Worm (Caenorhabditis elegans) whole organism, L1 larva: ENCODE data around the gene F59A1.18.

ENCODE experiments used
- C16A3.4 ChIP-seq: fragments of 150-350 bp; optimal IDR thresholded peaks from 2 replicates; lab custom pipeline; 2014; ENCODE audit warnings: missing biosample characterization, missing genetic modification characterization
- C34B4.2 ChIP-seq: sonication (generic microtip); optimal IDR thresholded peaks from 2 replicates; lab custom pipeline; 2017; ENCODE audit warnings: mild to moderate bottlenecking, missing genetic modification characterization, missing compliant biosample characterization
- F16B12.6 ChIP-seq: fragments of 150-350 bp; optimal IDR thresholded peaks from 2 replicates; lab custom pipeline; 2014; ENCODE audit warnings: missing biosample characterization, missing genetic modification characterization
- aha-1 ChIP-seq: fragments of 150-350 bp; optimal IDR thresholded peaks from 2 replicates; lab custom pipeline; 2014; ENCODE audit warnings: missing biosample characterization, missing genetic modification characterization
- aly-2 ChIP-seq: fragments of 150-350 bp; optimal IDR thresholded peaks from 2 replicates; lab custom pipeline; 2014; ENCODE audit warnings: missing biosample characterization, missing genetic modification characterization
- ama-1 ChIP-seq: fragments of 150-350 bp; optimal IDR thresholded peaks from 2 replicates; lab custom pipeline; 2014
- ceh-63 ChIP-seq: fragments of 200-800 bp; sonication (Bioruptor generic); optimal IDR thresholded peaks from 2 replicates; lab custom pipeline; 2018; ENCODE audit warnings: mild to moderate bottlenecking, missing genetic modification characterization, missing compliant biosample characterization
- ceh-8 ChIP-seq: fragments of 200-800 bp; sonication (Bioruptor generic); optimal IDR thresholded peaks from 2 replicates; lab custom pipeline; 2018; ENCODE audit warnings: mild to moderate bottlenecking, missing genetic modification characterization, moderate library complexity, missing compliant biosample characterization
- ceh-90 ChIP-seq: sonication (generic microtip); optimal IDR thresholded peaks from 2 replicates; lab custom pipeline; 2016; ENCODE audit warnings: missing genetic modification characterization, missing compliant biosample characterization
- dpl-1 ChIP-seq, 3 experiments: fragments of 150-350 bp in 2 of 3; sonication (generic microtip) in 1 of 3; optimal IDR thresholded peaks; 2 replicates each; lab custom pipeline; 2014 to 2017; ENCODE audit warnings: missing biosample characterization in 3 of 3, missing genetic modification characterization in 3 of 3, missing genetic modification reagents in 3 of 3
- efl-1 ChIP-seq, 4 experiments: fragments of 150-350 bp; optimal IDR thresholded peaks in 3 of 4; peaks in 1 of 4; 1 replicate in 1 of 4; 2 replicates in 3 of 4; lab custom pipeline; 2014; ENCODE audit warnings: missing biosample characterization in 2 of 4, missing genetic modification characterization in 2 of 4, missing genetic modification reagents in 2 of 4
- egl-13 ChIP-seq: sonication (generic microtip); optimal IDR thresholded peaks from 2 replicates; lab custom pipeline; 2016; ENCODE audit warnings: missing genotype, missing genetic modification reagents, missing genetic modification characterization, missing compliant biosample characterization
- elt-2 ChIP-seq: sonication (generic microtip); optimal IDR thresholded peaks from 2 replicates; lab custom pipeline; 2016; ENCODE audit warnings: missing genetic modification characterization, mild to moderate bottlenecking, inconsistent platforms, missing compliant biosample characterization, missing genetic modification reagents
- elt-3 ChIP-seq, 6 experiments: fragments of 150-350 bp in 1 of 6; sonication (generic microtip); optimal IDR thresholded peaks; 2 replicates each; lab custom pipeline; 2017 to 2018; ENCODE audit warnings: missing biosample characterization in 6 of 6, missing genetic modification characterization in 6 of 6, inconsistent platforms in 1 of 6
- ets-5 ChIP-seq: fragments of 200-800 bp; sonication (Bioruptor generic); IDR thresholded peaks from 2 replicates; pipeline ENCODE4 v1.3.6; 2022; ENCODE audit warnings: missing genetic modification characterization, missing compliant biosample characterization
- fkh-4 ChIP-seq: sonication (generic microtip); optimal IDR thresholded peaks from 2 replicates; lab custom pipeline; 2016; ENCODE audit warnings: missing compliant biosample characterization, missing genetic modification characterization, borderline replicate concordance
- fkh-8 ChIP-seq: sonication (generic microtip); optimal IDR thresholded peaks from 2 replicates; lab custom pipeline; 2016; ENCODE audit warnings: mild to moderate bottlenecking, missing genetic modification characterization, missing compliant biosample characterization
- hpl-2 ChIP-seq: fragments of 150-350 bp; optimal IDR thresholded peaks from 2 replicates; lab custom pipeline; 2014; ENCODE audit warnings: missing biosample characterization, missing genetic modification reagents, missing genetic modification characterization
- isw-1 ChIP-seq: fragments of 200-800 bp; sonication (Bioruptor generic); IDR thresholded peaks from 2 replicates; pipeline ENCODE4 v1.3.6; 2022; ENCODE audit warnings: missing genetic modification characterization, missing compliant biosample characterization
- lin-13 ChIP-seq: fragments of 150-350 bp; optimal IDR thresholded peaks from 2 replicates; lab custom pipeline; 2014; ENCODE audit warnings: missing biosample characterization, missing genetic modification reagents, missing genetic modification characterization
- lin-35 ChIP-seq, 2 experiments: fragments of 150-350 bp; optimal IDR thresholded peaks; 2 replicates each; lab custom pipeline; 2014; ENCODE audit warnings: missing biosample characterization in 2 of 2, missing genetic modification characterization in 2 of 2, missing genetic modification reagents in 2 of 2
- lsy-2 ChIP-seq, 2 experiments: fragments of 150-350 bp; optimal IDR thresholded peaks; 2 replicates each; lab custom pipeline; 2014; ENCODE audit warnings: missing biosample characterization in 2 of 2, missing genetic modification characterization in 2 of 2
- mab-9 ChIP-seq: fragments of 200-800 bp; sonication (Bioruptor generic); IDR thresholded peaks from 2 replicates; pipeline ENCODE4 v1.3.6; 2022; ENCODE audit warnings: missing genetic modification reagents, missing genetic modification characterization, missing compliant biosample characterization
- mdl-1 ChIP-seq, 2 experiments: fragments of 150-350 bp; optimal IDR thresholded peaks; 2 replicates each; lab custom pipeline; 2014 to 2017; ENCODE audit warnings: missing biosample characterization in 2 of 2, missing genetic modification characterization in 2 of 2, inconsistent platforms in 1 of 2
- mef-2 ChIP-seq: fragments of 150-350 bp; optimal IDR thresholded peaks from 2 replicates; lab custom pipeline; 2014; ENCODE audit warnings: missing biosample characterization, missing genetic modification characterization
- nhr-11 ChIP-seq: fragments of 150-350 bp; optimal IDR thresholded peaks from 2 replicates; lab custom pipeline; 2014; ENCODE audit warnings: missing biosample characterization, missing genetic modification characterization
- nhr-19 ChIP-seq: fragments of 200-800 bp; sonication (Bioruptor generic); conservative IDR thresholded peaks from 2 replicates; pipeline ENCODE4 v1.3.6; 2022; ENCODE audit warnings: missing genetic modification characterization, missing compliant biosample characterization
- nhr-20 ChIP-seq: sonication (generic microtip); optimal IDR thresholded peaks from 2 replicates; lab custom pipeline; 2016; ENCODE audit warnings: mild to moderate bottlenecking, missing genetic modification characterization, missing compliant biosample characterization
- nhr-47 ChIP-seq: sonication (generic microtip); optimal IDR thresholded peaks from 2 replicates; lab custom pipeline; 2016; ENCODE audit warnings: mild to moderate bottlenecking, missing genetic modification characterization, moderate library complexity, missing compliant biosample characterization
- nhr-71 ChIP-seq: sonication (generic microtip); optimal IDR thresholded peaks from 2 replicates; lab custom pipeline; 2016; ENCODE audit warnings: mild to moderate bottlenecking, missing genetic modification characterization, moderate library complexity, missing compliant biosample characterization
- nhr-77 ChIP-seq: fragments of 150-350 bp; optimal IDR thresholded peaks from 2 replicates; lab custom pipeline; 2014; ENCODE audit warnings: missing biosample characterization, missing genetic modification characterization
- nhr-90 ChIP-seq: sonication (generic microtip); optimal IDR thresholded peaks from 2 replicates; lab custom pipeline; 2016; ENCODE audit warnings: mild to moderate bottlenecking, missing genetic modification characterization, missing compliant biosample characterization; ENCODE audit not compliant: poor library complexity
- pqm-1 ChIP-seq: sonication (generic microtip); optimal IDR thresholded peaks from 3 replicates; lab custom pipeline; 2017; ENCODE audit warnings: missing biosample characterization, missing genetic modification characterization
- rnt-1 ChIP-seq: sonication (generic microtip); optimal IDR thresholded peaks from 2 replicates; lab custom pipeline; 2016; ENCODE audit warnings: mild to moderate bottlenecking, missing genetic modification characterization, moderate library complexity, missing compliant biosample characterization
- sptf-1 ChIP-seq: fragments of 150-350 bp; optimal IDR thresholded peaks from 2 replicates; lab custom pipeline; 2014; ENCODE audit warnings: missing biosample characterization, missing genetic modification characterization
- tbx-2 ChIP-seq: sonication (generic microtip); optimal IDR thresholded peaks from 2 replicates; lab custom pipeline; 2016; ENCODE audit warnings: missing genetic modification characterization, missing compliant biosample characterization
- unc-30 ChIP-seq: sonication (generic microtip); optimal IDR thresholded peaks from 2 replicates; lab custom pipeline; 2017; ENCODE audit warnings: missing biosample characterization, missing genetic modification characterization
- unc-86 ChIP-seq: sonication (generic microtip); optimal IDR thresholded peaks from 2 replicates; lab custom pipeline; 2016; ENCODE audit warnings: missing genetic modification characterization, missing compliant biosample characterization
- vab-15 ChIP-seq: sonication (generic microtip); optimal IDR thresholded peaks from 2 replicates; lab custom pipeline; 2017; ENCODE audit warnings: missing genotype, mild to moderate bottlenecking, missing genetic modification characterization, missing compliant biosample characterization
- xbp-1 ChIP-seq: sonication (generic microtip); optimal IDR thresholded peaks from 2 replicates; lab custom pipeline; 2016; ENCODE audit warnings: missing genetic modification characterization, missing compliant biosample characterization

The F59A1.18 gene

ce11 chrV:17683290-17683689 is 3.5 kb downstream of the F59A1.18 start:
- no peak for TF ChIP-seq nhr-20
- TF ChIP-seq efl-1 (optimal IDR thresholded peaks at IDR 0.05; lab: Kevin White, UChicago), result no peak
- TF ChIP-seq efl-1 (GFP tag; optimal IDR thresholded peaks at IDR 0.05 in 1 of 2; lab: Kevin White, UChicago), result peak in 1 of 2 experiments; percentile 4
- TF ChIP-seq, all 84 proteins: peak for 1

ce11 chrV:17676553-17676952 is 10.2 kb downstream of the F59A1.18 start, which contains the start of gene str-92:
str-92 (minus strand) TSS chrV:17676653.
- TF ChIP-seq sptf-1 (no peak), ets-5 (GFP tag; lab: Robert Waterston, UW) (no peak), xbp-1 (tag; lab: Kevin White, UChicago) (no peak), aly-2 (tag; lab: Kevin White, UChicago) (no peak), lin-35 (GFP tag; optimal IDR thresholded peaks at IDR 0.05; lab: Kevin White, UChicago) (no peak), isw-1 (GFP tag; lab: Robert Waterston, UW) (no peak), nhr-77 (tag; lab: Kevin White, UChicago) (no peak), aha-1 (tag; lab: Kevin White, UChicago) (no peak)

DNA sequence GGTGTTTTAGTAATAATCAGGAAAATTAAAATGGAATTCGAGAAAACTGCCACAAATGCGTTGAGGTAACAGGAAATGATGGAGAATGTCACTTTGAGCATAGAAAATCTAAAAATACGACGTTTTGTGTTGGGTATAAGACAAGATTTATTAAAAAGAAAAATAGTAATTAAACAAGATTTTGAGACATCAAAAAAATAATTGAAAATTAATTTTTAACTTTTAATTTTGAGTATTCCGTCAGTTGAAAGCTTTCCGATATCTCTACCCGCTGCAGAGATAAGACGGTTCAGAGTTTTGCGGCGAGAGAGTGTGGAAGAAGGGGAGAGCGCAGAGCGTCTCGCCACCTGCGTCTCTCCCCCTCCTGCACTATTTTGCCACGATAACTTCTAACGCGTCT is 13.4 kb downstream of the F59A1.18 start, which contains the start of gene str-93:
Gene str-93 (minus strand): TSS at position 101 of the 400 bp plus-strand sequence.
- TF ChIP-seq elt-2 (tag; lab: Kevin White, UChicago) (no peak), ceh-90 (no peak), ceh-8 (GFP tag; lab: Kevin White, UChicago) (no peak), nhr-11 (no peak), fkh-8 (tag; lab: Kevin White, UChicago) (no peak), nhr-90 (tag; lab: Kevin White, UChicago) (no peak), ama-1 (lab: Kevin White, UChicago) (no peak), fkh-4 (tag; lab: Kevin White, UChicago) (no peak), nhr-47 (no peak), unc-30 (tag; lab: Kevin White, UChicago) (no peak), hpl-2 (GFP tag; lab: Kevin White, UChicago) (no peak), mdl-1 (tag; optimal IDR thresholded peaks at IDR 0.05; lab: Kevin White, UChicago) (no peak), egl-13 (no peak)
- TF ChIP-seq, all 84 proteins: peak for 0

ce11 chrV:17668531-17668930 is 18.2 kb downstream of the F59A1.18 start, which contains the start of gene str-89:
str-89 (plus strand) TSS chrV:17668831.
- no peak for TF ChIP-seq unc-86 (tag; lab: Kevin White, UChicago)
- no peak for TF ChIP-seq mef-2 (tag; lab: Kevin White, UChicago)
- TF ChIP-seq C16A3.4 (tag; lab: Kevin White, UChicago), result no peak
- TF ChIP-seq nhr-71 (tag; lab: Kevin White, UChicago), result no peak
- no peak for TF ChIP-seq lsy-2 (tag; optimal IDR thresholded peaks at IDR 0.05; lab: Kevin White, UChicago)

ce11 chrV:17667676-17668075 is 19.1 kb downstream of the F59A1.18 start, which contains the start of gene F59A1.12:
F59A1.12 (minus strand) TSS chrV:17667776.
- TF ChIP-seq rnt-1 (tag; lab: Kevin White, UChicago) (no peak), hpl-2 (GFP tag; lab: Kevin White, UChicago) (no peak), dpl-1 (GFP tag; optimal IDR thresholded peaks at IDR 0.05; lab: Kevin White, UChicago) (no peak), F16B12.6 (no peak), ets-5 (GFP tag; lab: Robert Waterston, UW) (no peak), xbp-1 (tag; lab: Kevin White, UChicago) (no peak), nhr-71 (tag; lab: Kevin White, UChicago) (no peak), aha-1 (tag; lab: Kevin White, UChicago) (no peak), nhr-19 (no peak), tbx-2 (tag; lab: Kevin White, UChicago) (no peak), elt-3 (tag; optimal IDR thresholded peaks at IDR 0.05; lab: Kevin White, UChicago) (no peak), nhr-11 (no peak), C34B4.2 (tag; lab: Kevin White, UChicago) (no peak), pqm-1 (tag; lab: Kevin White, UChicago) (no peak), ceh-63 (GFP tag; lab: Kevin White, UChicago) (no peak), lin-13 (no peak), mab-9 (GFP tag; lab: Robert Waterston, UW) (no peak), sptf-1 (no peak), vab-15 (tag; lab: Kevin White, UChicago) (no peak)
